Fruit fly (Drosophila melanogaster) whole organism, embryonic: ENCODE results near the gene CG4960.

Experiments used
- Awh ChIP-seq: fragments of 200-800 bp; sonication (Bioruptor generic); IDR thresholded peaks from 2 replicates; pipeline ENCODE4, ENCODE4 v1.3.6; 2022; ENCODE audit warnings: missing biosample characterization, missing genetic modification characterization
- Bdp1 ChIP-seq: fragments of 200-800 bp; sonication (Bioruptor generic); optimal IDR thresholded peaks from 3 replicates; lab custom pipeline; 2016; ENCODE audit warnings: missing biosample characterization, missing genetic modification characterization
- CG10366 ChIP-seq: fragments of 200-800 bp; sonication (Bioruptor generic); IDR thresholded peaks from 2 replicates; pipeline ENCODE4 v1.3.6; 2022; ENCODE audit warnings: missing biosample characterization, missing genetic modification characterization
- CG10654 ChIP-seq: fragments of 200-800 bp; sonication (Bioruptor generic); optimal IDR thresholded peaks from 2 replicates; lab custom pipeline; 2016; ENCODE audit warnings: missing biosample characterization, missing genetic modification characterization
- CG11093 ChIP-seq: fragments of 200-800 bp; sonication (Bioruptor generic); IDR thresholded peaks from 3 replicates; pipeline ENCODE4 v1.3.6; 2022; ENCODE audit warnings: missing biosample characterization, missing genetic modification characterization
- CG11504 ChIP-seq: fragments of 200-800 bp; sonication (Bioruptor generic); optimal IDR thresholded peaks from 3 replicates; lab custom pipeline; 2019; ENCODE audit warnings: missing biosample characterization, mild to moderate bottlenecking, missing genetic modification characterization, moderate library complexity
- CG12219 ChIP-seq: fragments of 200-800 bp; sonication (Bioruptor generic); optimal IDR thresholded peaks from 3 replicates; lab custom pipeline; 2018; ENCODE audit warnings: missing biosample characterization, mild to moderate bottlenecking, missing genetic modification characterization
- CG13775 ChIP-seq: fragments of 200-800 bp; sonication (Bioruptor generic); optimal IDR thresholded peaks from 3 replicates; lab custom pipeline; 2017; ENCODE audit warnings: missing biosample characterization, mild to moderate bottlenecking, missing genetic modification characterization
- CG14667 ChIP-seq: fragments of 200-800 bp; sonication (Bioruptor generic); IDR thresholded peaks from 2 replicates; pipeline ENCODE4 v1.3.6; 2022; ENCODE audit warnings: missing biosample characterization, missing genetic modification characterization
- CG1529 ChIP-seq: fragments of 200-800 bp; sonication (Bioruptor generic); optimal IDR thresholded peaks from 3 replicates; lab custom pipeline; 2018; ENCODE audit warnings: missing biosample characterization, missing genetic modification characterization
- CG17612 ChIP-seq: fragments of 200-800 bp; sonication (Bioruptor generic); IDR thresholded peaks from 2 replicates; pipeline ENCODE4 v1.3.6; 2022; ENCODE audit warnings: missing biosample characterization, missing genetic modification characterization
- CG18764 ChIP-seq: fragments of 200-800 bp; sonication (Bioruptor generic); optimal IDR thresholded peaks from 3 replicates; lab custom pipeline; 2016; ENCODE audit warnings: missing biosample characterization, missing genetic modification characterization
- CG32532 ChIP-seq: fragments of 200-800 bp; sonication (Bioruptor generic); IDR thresholded peaks from 2 replicates; pipeline ENCODE4 v1.3.6; 2022; ENCODE audit warnings: missing biosample characterization, missing genetic modification characterization
- CG34376 ChIP-seq: fragments of 200-800 bp; sonication (Bioruptor generic); optimal IDR thresholded peaks from 2 replicates; lab custom pipeline; 2018; ENCODE audit warnings: missing biosample characterization, mild to moderate bottlenecking, missing genetic modification characterization
- CG34422 ChIP-seq: fragments of 200-800 bp; sonication (Bioruptor generic); IDR thresholded peaks from 3 replicates; pipeline ENCODE4 v1.3.6; 2022; ENCODE audit warnings: missing biosample characterization, missing genetic modification characterization
- CG4328 ChIP-seq: fragments of 200-800 bp; sonication (Bioruptor generic); optimal IDR thresholded peaks from 3 replicates; lab custom pipeline; 2017; ENCODE audit warnings: missing biosample characterization, missing genetic modification reagents, missing genetic modification characterization
- CG4820 ChIP-seq: fragments of 200-800 bp; sonication (Bioruptor generic); optimal IDR thresholded peaks from 3 replicates; lab custom pipeline; 2016; ENCODE audit warnings: missing biosample characterization, missing genetic modification characterization
- CG6175 ChIP-seq: fragments of 200-800 bp; sonication (Bioruptor generic); IDR thresholded peaks from 3 replicates; pipeline ENCODE4 v1.3.6; 2022; ENCODE audit warnings: missing biosample characterization, missing genetic modification characterization
- CG6854 ChIP-seq: fragments of 200-800 bp; sonication (Bioruptor generic); optimal IDR thresholded peaks from 3 replicates; lab custom pipeline; 2017; ENCODE audit warnings: missing biosample characterization, mild to moderate bottlenecking, missing genetic modification characterization
- CG7372 ChIP-seq: fragments of 200-800 bp; sonication (Bioruptor generic); IDR thresholded peaks from 2 replicates; pipeline ENCODE4 v1.3.6; 2022; ENCODE audit warnings: missing biosample characterization, missing genetic modification characterization
- CG7745 ChIP-seq: fragments of 200-800 bp; sonication (Bioruptor generic); optimal IDR thresholded peaks from 2 replicates; lab custom pipeline; 2018; ENCODE audit warnings: missing biosample characterization, mild to moderate bottlenecking, missing genetic modification characterization, moderate library complexity
- CG8478 ChIP-seq: fragments of >200 bp; optimal IDR thresholded peaks from 2 replicates; lab custom pipeline; 2018
- D ChIP-seq, 2 experiments: fragments of 200-800 bp in 1 of 2; fragments of >200 bp in 1 of 2; sonication (Bioruptor generic) in 1 of 2; optimal IDR thresholded peaks; 2 replicates in 1 of 2; 3 replicates in 1 of 2; lab custom pipeline; 2017; ENCODE audit warnings: mild to moderate bottlenecking in 1 of 2, missing biosample characterization in 1 of 2, missing genetic modification characterization in 1 of 2, missing genetic modification reagents in 1 of 2
- Dad ChIP-seq: fragments of 200-800 bp; sonication (Bioruptor generic); optimal IDR thresholded peaks from 3 replicates; lab custom pipeline; 2016; ENCODE audit warnings: missing biosample characterization, missing genetic modification characterization
- Dek ChIP-seq: fragments of 200-800 bp; sonication (Bioruptor generic); optimal IDR thresholded peaks from 3 replicates; lab custom pipeline; 2019; ENCODE audit warnings: missing biosample characterization, mild to moderate bottlenecking, missing genetic modification characterization, moderate library complexity
- Fer1 ChIP-seq: fragments of 200-800 bp; sonication (Bioruptor generic); optimal IDR thresholded peaks from 2 replicates; lab custom pipeline; 2017; ENCODE audit warnings: missing biosample characterization, mild to moderate bottlenecking, missing genetic modification characterization
- Fer3 ChIP-seq: fragments of 200-800 bp; sonication (Bioruptor generic); optimal IDR thresholded peaks from 2 replicates; lab custom pipeline; 2018; ENCODE audit warnings: missing biosample characterization, mild to moderate bottlenecking, missing genetic modification characterization, moderate library complexity
- HHEX ChIP-seq: fragments of 200-800 bp; sonication (Bioruptor generic); optimal IDR thresholded peaks from 3 replicates; lab custom pipeline; 2017; ENCODE audit warnings: missing biosample characterization, mild to moderate bottlenecking, missing genetic modification characterization, missing genetic modification reagents
- Hey ChIP-seq: fragments of 200-800 bp; sonication (Bioruptor generic); optimal IDR thresholded peaks from 3 replicates; lab custom pipeline; 2018; ENCODE audit warnings: missing biosample characterization, mild to moderate bottlenecking, missing genetic modification characterization
- Hr51 ChIP-seq, 2 experiments: fragments of 200-800 bp; sonication (Bioruptor generic); optimal IDR thresholded peaks; 2 replicates in 1 of 2; 3 replicates in 1 of 2; lab custom pipeline; 2016 to 2018; ENCODE audit warnings: missing biosample characterization in 2 of 2, missing genetic modification characterization in 2 of 2, mild to moderate bottlenecking in 1 of 2, moderate library complexity in 1 of 2
- Hr78 ChIP-seq, 2 experiments: fragments of 200-800 bp in 1 of 2; fragments of >200 bp in 1 of 2; sonication (Bioruptor generic) in 1 of 2; optimal IDR thresholded peaks; 2 replicates each; lab custom pipeline; 2017 to 2019; ENCODE audit warnings: missing biosample characterization in 2 of 2, missing genetic modification characterization in 2 of 2, mild to moderate bottlenecking in 1 of 2, moderate library complexity in 1 of 2
- Mad ChIP-seq: fragments of 200-800 bp; sonication (Bioruptor generic); optimal IDR thresholded peaks from 2 replicates; lab custom pipeline; 2016; ENCODE audit warnings: missing biosample characterization, missing genetic modification characterization
- Med ChIP-seq: fragments of 200-800 bp; sonication (Bioruptor generic); peaks from one replicate; lab custom pipeline; 2016; ENCODE audit warnings: missing biosample characterization, missing genetic modification characterization, mild to moderate bottlenecking, inconsistent platforms, moderate library complexity
- Mes4 ChIP-seq: fragments of 200-800 bp; sonication (Bioruptor generic); optimal IDR thresholded peaks from 2 replicates; lab custom pipeline; 2016; ENCODE audit warnings: missing biosample characterization, missing genetic modification characterization
- Myb ChIP-seq: fragments of 200-800 bp; sonication (Bioruptor generic); optimal IDR thresholded peaks from 2 replicates; lab custom pipeline; 2016; ENCODE audit warnings: missing biosample characterization, missing genetic modification characterization
- Sin3A ChIP-seq: fragments of >200 bp; optimal IDR thresholded peaks from 2 replicates; lab custom pipeline; 2018
- al ChIP-seq: fragments of 200-800 bp; sonication (Bioruptor generic); IDR thresholded peaks from 2 replicates; pipeline ENCODE4 v1.3.6; 2022; ENCODE audit warnings: missing biosample characterization, missing genetic modification characterization
- ash1 ChIP-seq: fragments of 200-800 bp; sonication (Bioruptor generic); optimal IDR thresholded peaks from 2 replicates; lab custom pipeline; 2018; ENCODE audit warnings: missing biosample characterization, mild to moderate bottlenecking, missing genetic modification characterization
- ewg ChIP-seq: fragments of 200-800 bp; sonication (Bioruptor generic); optimal IDR thresholded peaks from 3 replicates; lab custom pipeline; 2017; ENCODE audit warnings: mild to moderate bottlenecking, missing biosample characterization, missing genetic modification reagents, missing genetic modification characterization
- fd102C ChIP-seq: fragments of 200-800 bp; sonication (Bioruptor generic); optimal IDR thresholded peaks from 2 replicates; lab custom pipeline; 2018; ENCODE audit warnings: missing biosample characterization, mild to moderate bottlenecking, missing genetic modification characterization, moderate library complexity
- ftz-f1 ChIP-seq: fragments of 200-800 bp; sonication (Bioruptor generic); optimal IDR thresholded peaks from 2 replicates; lab custom pipeline; 2016; ENCODE audit warnings: missing biosample characterization, missing genetic modification characterization
- gem ChIP-seq: fragments of 200-800 bp; sonication (Bioruptor generic); optimal IDR thresholded peaks from 2 replicates; lab custom pipeline; 2019; ENCODE audit warnings: missing biosample characterization, mild to moderate bottlenecking, missing genetic modification characterization, moderate library complexity
- gt ChIP-seq: fragments of 200-800 bp; sonication (Bioruptor generic); IDR thresholded peaks from 2 replicates; pipeline ENCODE4 v1.3.6; 2022; ENCODE audit warnings: missing biosample characterization, missing genetic modification characterization
- lab ChIP-seq: fragments of 200-800 bp; sonication (Bioruptor generic); optimal IDR thresholded peaks from 3 replicates; lab custom pipeline; 2017; ENCODE audit warnings: missing biosample characterization, missing genetic modification characterization, mild to moderate bottlenecking, moderate library complexity, missing genetic modification reagents
- pros ChIP-seq: fragments of 200-800 bp; sonication (Bioruptor generic); optimal IDR thresholded peaks from 3 replicates; lab custom pipeline; 2019; ENCODE audit warnings: missing biosample characterization, mild to moderate bottlenecking, missing genetic modification characterization, moderate library complexity
- sc ChIP-seq, 3 experiments: fragments of >200 bp in 2 of 3; fragments of 200-800 bp in 1 of 3; sonication (Bioruptor generic) in 1 of 3; optimal IDR thresholded peaks; 2 replicates in 2 of 3; 3 replicates in 1 of 3; lab custom pipeline; 2017; ENCODE audit warnings: mild to moderate bottlenecking in 1 of 3, missing biosample characterization in 1 of 3, missing genetic modification characterization in 1 of 3, missing genetic modification reagents in 1 of 3
- slou ChIP-seq: fragments of 200-800 bp; sonication (Bioruptor generic); optimal IDR thresholded peaks from 3 replicates; lab custom pipeline; 2016; ENCODE audit warnings: missing biosample characterization, missing genetic modification characterization
- sqz ChIP-seq: fragments of 200-800 bp; sonication (Bioruptor generic); optimal IDR thresholded peaks from 3 replicates; lab custom pipeline; 2018; ENCODE audit warnings: missing biosample characterization, mild to moderate bottlenecking, missing genetic modification characterization
- vvl ChIP-seq: fragments of 200-800 bp; sonication (Bioruptor generic); IDR thresholded peaks from 2 replicates; pipeline ENCODE4 v1.3.6; 2022; ENCODE audit warnings: missing biosample characterization, missing genetic modification characterization

The CG4960 gene

dm6 chr3R:25754844-25755429, 32.2 kb downstream of the CG4960 start:
- TF ChIP-seq lab, result no peak
- no peak for TF ChIP-seq Hr78 (GFP tag; optimal IDR thresholded peaks at IDR 0.05; lab: Kevin White, UChicago)
- no peak for TF ChIP-seq CG6175 (GFP tag; lab: Robert Waterston, UW)
- no peak for TF ChIP-seq fd102C (GFP tag; lab: Kevin White, UChicago)
- TF ChIP-seq gt (GFP tag; lab: Robert Waterston, UW), result no peak
- no peak for TF ChIP-seq Med
- no peak for TF ChIP-seq sc (optimal IDR thresholded peaks at IDR 0.05; lab: Kevin White, UChicago)
- TF ChIP-seq sc (GFP tag; optimal IDR thresholded peaks at IDR 0.05; lab: Kevin White, UChicago), result no peak
- TF ChIP-seq Bdp1 (GFP tag; lab: Kevin White, UChicago), result no peak
- TF ChIP-seq ewg (GFP tag; lab: Kevin White, UChicago), result no peak
- peak; percentile 11; the same call in 1 of the 2 replicates for TF ChIP-seq CG10366 (GFP tag; lab: Robert Waterston, UW)
- TF ChIP-seq Sin3A, result no peak
- TF ChIP-seq HHEX (GFP tag; lab: Kevin White, UChicago), result no peak
- TF ChIP-seq ftz-f1, result no peak
- TF ChIP-seq CG4328 (GFP tag; lab: Kevin White, UChicago), result no peak
- TF ChIP-seq CG1529 (GFP tag; lab: Kevin White, UChicago), result no peak
- no peak for TF ChIP-seq CG4820 (GFP tag; lab: Kevin White, UChicago)
- peak; percentile 59; the same call in 1 of the 2 replicates for TF ChIP-seq CG32532 (GFP tag; lab: Robert Waterston, UW)
- no peak for TF ChIP-seq gem
- no peak for TF ChIP-seq CG18764 (GFP tag; lab: Kevin White, UChicago)
- peak; percentile 36 for TF ChIP-seq CG10654 (GFP tag; lab: Kevin White, UChicago)
- TF ChIP-seq Fer1, result no peak
- no peak for TF ChIP-seq Mes4 (GFP tag; lab: Kevin White, UChicago)
- TF ChIP-seq Hr51 (GFP tag; optimal IDR thresholded peaks at IDR 0.05; lab: Kevin White, UChicago), result peak in 1 of 2 experiments; percentile 27
- no peak for TF ChIP-seq sqz (GFP tag; lab: Kevin White, UChicago)
- TF ChIP-seq CG11093 (GFP tag; lab: Robert Waterston, UW), result no peak
- TF ChIP-seq ash1 (GFP tag; lab: Kevin White, UChicago), result no peak
- TF ChIP-seq CG8478, result no peak
- TF ChIP-seq CG17612 (GFP tag; lab: Robert Waterston, UW), result 0 out of 2 replicates have a peak, but pooled peaks have one; percentile 7
- TF ChIP-seq CG34376 (GFP tag; lab: Kevin White, UChicago), result no peak
- no peak for TF ChIP-seq CG34422 (GFP tag; lab: Robert Waterston, UW)
- TF ChIP-seq CG14667, result 0 out of 2 replicates have a peak, but pooled peaks have one; percentile 18
- 0 out of 2 replicates have a peak, but pooled peaks have one; percentile 18 for TF ChIP-seq CG7372 (GFP tag; lab: Robert Waterston, UW)
- no peak for TF ChIP-seq Dek (tag; lab: Kevin White, UChicago)
- TF ChIP-seq slou (GFP tag; lab: Kevin White, UChicago), result no peak
- TF ChIP-seq Hey, result no peak
- no peak for TF ChIP-seq CG6854
- TF ChIP-seq D (optimal IDR thresholded peaks at IDR 0.05; lab: Kevin White, UChicago), result no peak
- TF ChIP-seq D (GFP tag; optimal IDR thresholded peaks at IDR 0.05; lab: Kevin White, UChicago), result no peak
- TF ChIP-seq vvl, result peak; percentile 38; the same call in 1 of the 2 replicates
- TF ChIP-seq al, result peak; percentile 15; the same call in 1 of the 2 replicates
- TF ChIP-seq CG11504 (tag; lab: Kevin White, UChicago), result peak; percentile 28
- TF ChIP-seq Awh (GFP tag; lab: Robert Waterston, UW), result no peak; the same call in 1 of the 2 replicates
- no peak for TF ChIP-seq Dad (GFP tag; lab: Kevin White, UChicago)
- TF ChIP-seq CG13775 (GFP tag; lab: Kevin White, UChicago), result no peak
- TF ChIP-seq pros (GFP tag; lab: Kevin White, UChicago), result no peak
- TF ChIP-seq CG7745, result no peak
- no peak for TF ChIP-seq CG12219
- TF ChIP-seq Fer3, result no peak
- TF ChIP-seq Mad, result no peak
- no peak for TF ChIP-seq Myb (GFP tag; lab: Kevin White, UChicago)
